Fruit fly (Drosophila melanogaster) whole organism, embryonic: ENCODE results near the gene mnd.

ENCODE experiments used
- Bgb ChIP-seq: fragments of 200-800 bp; sonication (Bioruptor generic); IDR thresholded peaks from 2 replicates; pipeline ENCODE4 v1.3.6; 2022; ENCODE audit warnings: missing biosample characterization, missing genetic modification characterization; ENCODE audit not compliant: partially characterized antibody
- C15 ChIP-seq: fragments of 200-800 bp; sonication (Bioruptor generic); IDR thresholded peaks from 3 replicates; pipeline ENCODE4 v1.3.6; 2022; ENCODE audit warnings: missing biosample characterization, missing genetic modification characterization
- CG10274 ChIP-seq: fragments of 200-800 bp; sonication (Bioruptor generic); optimal IDR thresholded peaks from 3 replicates; lab custom pipeline; 2017; ENCODE audit warnings: missing biosample characterization, mild to moderate bottlenecking, missing genetic modification characterization
- CG11696 ChIP-seq: fragments of 200-800 bp; sonication (Bioruptor generic); IDR thresholded peaks from 2 replicates; pipeline ENCODE4 v1.3.6; 2022; ENCODE audit warnings: missing biosample characterization, missing genetic modification characterization
- CG12299 ChIP-seq: fragments of 200-800 bp; sonication (Bioruptor generic); optimal IDR thresholded peaks from 2 replicates; lab custom pipeline; 2018; ENCODE audit warnings: missing biosample characterization, mild to moderate bottlenecking, missing genetic modification characterization
- CG1233 ChIP-seq: fragments of 200-800 bp; sonication (Bioruptor generic); optimal IDR thresholded peaks from 4 replicates; lab custom pipeline; 2018; ENCODE audit warnings: missing biosample characterization, mild to moderate bottlenecking, missing genetic modification characterization
- CG14667 ChIP-seq: fragments of 200-800 bp; sonication (Bioruptor generic); IDR thresholded peaks from 2 replicates; pipeline ENCODE4 v1.3.6; 2022; ENCODE audit warnings: missing biosample characterization, missing genetic modification characterization
- CG17802 ChIP-seq: fragments of 200-800 bp; sonication (Bioruptor generic); optimal IDR thresholded peaks from 2 replicates; lab custom pipeline; 2018; ENCODE audit warnings: missing biosample characterization, mild to moderate bottlenecking, missing genetic modification characterization, moderate library complexity
- CG3407 ChIP-seq: fragments of 200-800 bp; sonication (Bioruptor generic); optimal IDR thresholded peaks from 2 replicates; lab custom pipeline; 2018; ENCODE audit warnings: missing biosample characterization, mild to moderate bottlenecking, missing genetic modification characterization
- CG3995 ChIP-seq: fragments of 200-800 bp; sonication (Bioruptor generic); optimal IDR thresholded peaks from 3 replicates; lab custom pipeline; 2016; ENCODE audit warnings: missing biosample characterization, missing genetic modification characterization
- CG42726 ChIP-seq: fragments of 200-800 bp; sonication (Bioruptor generic); IDR thresholded peaks from 2 replicates; pipeline ENCODE4 v1.3.6; 2022; ENCODE audit warnings: missing biosample characterization, missing genetic modification characterization; ENCODE audit not compliant: partially characterized antibody
- CG6254 ChIP-seq: fragments of 200-800 bp; sonication (Bioruptor generic); optimal IDR thresholded peaks from 3 replicates; lab custom pipeline; 2017; ENCODE audit warnings: mild to moderate bottlenecking, missing biosample characterization, missing genetic modification reagents, missing genetic modification characterization
- CG6765 ChIP-seq: fragments of 200-800 bp; sonication (Bioruptor generic); optimal IDR thresholded peaks from 3 replicates; lab custom pipeline; 2017; ENCODE audit warnings: missing biosample characterization, mild to moderate bottlenecking, missing genetic modification characterization
- CG6791 ChIP-seq: fragments of 200-800 bp; sonication (Bioruptor generic); IDR thresholded peaks from 3 replicates; pipeline ENCODE4 v1.3.6; 2022; ENCODE audit warnings: missing biosample characterization, missing genetic modification characterization; ENCODE audit not compliant: partially characterized antibody
- CG7987 ChIP-seq: fragments of 200-800 bp; sonication (Bioruptor generic); optimal IDR thresholded peaks from 2 replicates; lab custom pipeline; 2018; ENCODE audit warnings: missing biosample characterization, mild to moderate bottlenecking, missing genetic modification characterization, moderate library complexity
- CG9797 ChIP-seq: fragments of 200-800 bp; sonication (Bioruptor generic); optimal IDR thresholded peaks from 3 replicates; lab custom pipeline; 2018; ENCODE audit warnings: missing biosample characterization, mild to moderate bottlenecking, missing genetic modification characterization
- CoRest ChIP-seq: fragments of 200-800 bp; sonication (Bioruptor generic); optimal IDR thresholded peaks from 3 replicates; lab custom pipeline; 2018; ENCODE audit warnings: missing biosample characterization, mild to moderate bottlenecking, missing genetic modification characterization, moderate library complexity
- Dip3 ChIP-seq: fragments of 200-800 bp; sonication (Bioruptor generic); optimal IDR thresholded peaks from 3 replicates; lab custom pipeline; 2016; ENCODE audit warnings: missing biosample characterization, missing genetic modification characterization
- Dll ChIP-seq: fragments of 200-800 bp; sonication (Bioruptor generic); IDR thresholded peaks from 4 replicates; pipeline ENCODE4 v1.3.6; 2022; ENCODE audit warnings: missing biosample characterization, missing genetic modification characterization; ENCODE audit not compliant: partially characterized antibody
- Doc3 ChIP-seq: fragments of 200-800 bp; sonication (Bioruptor generic); IDR thresholded peaks from 3 replicates; pipeline ENCODE4 v1.3.6; 2022; ENCODE audit warnings: missing biosample characterization, missing genetic modification characterization; ENCODE audit not compliant: partially characterized antibody
- Dp ChIP-seq: fragments of 200-800 bp; sonication (Bioruptor generic); optimal IDR thresholded peaks from 2 replicates; lab custom pipeline; 2018; ENCODE audit warnings: missing biosample characterization, mild to moderate bottlenecking, missing genetic modification characterization, moderate library complexity
- Dref ChIP-seq: fragments of 200-800 bp; sonication (Bioruptor generic); IDR thresholded peaks from 2 replicates; pipeline ENCODE4 v1.3.6; 2022; ENCODE audit warnings: missing biosample characterization, missing genetic modification characterization
- ERR ChIP-seq: fragments of 200-800 bp; sonication (Bioruptor generic); optimal IDR thresholded peaks from 2 replicates; lab custom pipeline; 2016; ENCODE audit warnings: missing biosample characterization, missing genetic modification characterization
- Elba2 ChIP-seq: fragments of 200-800 bp; sonication (Bioruptor generic); optimal IDR thresholded peaks from 3 replicates; lab custom pipeline; 2016; ENCODE audit warnings: missing biosample characterization, missing genetic modification characterization
- Gsc ChIP-seq: fragments of 200-800 bp; sonication (Bioruptor generic); IDR thresholded peaks from 2 replicates; pipeline ENCODE4 v1.3.6; 2022; ENCODE audit warnings: missing biosample characterization, missing genetic modification characterization
- HLH4C ChIP-seq: fragments of 200-800 bp; sonication (Bioruptor generic); IDR thresholded peaks from 3 replicates; pipeline ENCODE4 v1.3.6; 2022; ENCODE audit warnings: missing biosample characterization, missing genetic modification characterization; ENCODE audit not compliant: partially characterized antibody
- Hey ChIP-seq: fragments of 200-800 bp; sonication (Bioruptor generic); optimal IDR thresholded peaks from 3 replicates; lab custom pipeline; 2018; ENCODE audit warnings: missing biosample characterization, mild to moderate bottlenecking, missing genetic modification characterization
- Nf-YB ChIP-seq: fragments of 200-800 bp; sonication (Bioruptor generic); optimal IDR thresholded peaks from 3 replicates; lab custom pipeline; 2019; ENCODE audit warnings: missing biosample characterization, mild to moderate bottlenecking, missing genetic modification characterization, moderate library complexity
- Oaz ChIP-seq: fragments of 200-800 bp; sonication (Bioruptor generic); IDR thresholded peaks from 2 replicates; pipeline ENCODE4 v1.3.6; 2022; ENCODE audit warnings: missing biosample characterization, missing genetic modification characterization
- Poxn ChIP-seq: fragments of 200-800 bp; sonication (Bioruptor generic); IDR thresholded peaks from 2 replicates; pipeline ENCODE4 v1.3.6; 2022; ENCODE audit warnings: missing biosample characterization, missing genetic modification characterization
- Tbp ChIP-seq: fragments of >200 bp; optimal IDR thresholded peaks from 2 replicates; lab custom pipeline; 2018; ENCODE audit warnings: missing biosample characterization, missing genetic modification characterization
- abd-A ChIP-seq: fragments of 200-800 bp; sonication (Bioruptor generic); optimal IDR thresholded peaks from 3 replicates; lab custom pipeline; 2019; ENCODE audit warnings: missing biosample characterization, mild to moderate bottlenecking, missing genetic modification characterization, moderate library complexity
- amos ChIP-seq: fragments of 200-800 bp; sonication (Bioruptor generic); IDR thresholded peaks from 2 replicates; pipeline ENCODE4 v1.3.6; 2022; ENCODE audit warnings: missing biosample characterization, missing genetic modification characterization; ENCODE audit not compliant: partially characterized antibody
- ase ChIP-seq: fragments of 200-800 bp; sonication (Bioruptor generic); IDR thresholded peaks from 3 replicates; pipeline ENCODE4 v1.3.6; 2022; ENCODE audit warnings: missing biosample characterization, missing genetic modification characterization
- cato ChIP-seq: fragments of 200-800 bp; sonication (Bioruptor generic); optimal IDR thresholded peaks from 2 replicates; lab custom pipeline; 2016; ENCODE audit warnings: missing biosample characterization, missing genetic modification characterization, borderline replicate concordance
- chm ChIP-seq: fragments of 200-800 bp; sonication (Bioruptor generic); IDR thresholded peaks from 2 replicates; pipeline ENCODE4 v1.3.6; 2022; ENCODE audit warnings: missing biosample characterization, missing genetic modification characterization
- en ChIP-seq: fragments of 200-800 bp; sonication (Bioruptor generic); optimal IDR thresholded peaks from 2 replicates; lab custom pipeline; 2016; ENCODE audit warnings: missing biosample characterization, missing genetic modification characterization
- ewg ChIP-seq: fragments of 200-800 bp; sonication (Bioruptor generic); optimal IDR thresholded peaks from 3 replicates; lab custom pipeline; 2017; ENCODE audit warnings: mild to moderate bottlenecking, missing biosample characterization, missing genetic modification reagents, missing genetic modification characterization
- eyg ChIP-seq: fragments of 200-800 bp; sonication (Bioruptor generic); optimal IDR thresholded peaks from 3 replicates; lab custom pipeline; 2016; ENCODE audit warnings: missing biosample characterization, missing genetic modification characterization
- fd102C ChIP-seq: fragments of 200-800 bp; sonication (Bioruptor generic); optimal IDR thresholded peaks from 2 replicates; lab custom pipeline; 2018; ENCODE audit warnings: missing biosample characterization, mild to moderate bottlenecking, missing genetic modification characterization, moderate library complexity
- fd64A ChIP-seq: fragments of 200-800 bp; sonication (Bioruptor generic); optimal IDR thresholded peaks from 3 replicates; lab custom pipeline; 2018; ENCODE audit warnings: missing biosample characterization, mild to moderate bottlenecking, missing genetic modification characterization
- gt ChIP-seq: fragments of 200-800 bp; sonication (Bioruptor generic); IDR thresholded peaks from 2 replicates; pipeline ENCODE4 v1.3.6; 2022; ENCODE audit warnings: missing biosample characterization, missing genetic modification characterization
- hb ChIP-seq: fragments of 200-800 bp; sonication (Bioruptor generic); IDR thresholded peaks from 3 replicates; pipeline ENCODE4 v1.3.6; 2022; ENCODE audit warnings: missing biosample characterization, missing genetic modification characterization; ENCODE audit not compliant: partially characterized antibody
- lab ChIP-seq: fragments of 200-800 bp; sonication (Bioruptor generic); optimal IDR thresholded peaks from 3 replicates; lab custom pipeline; 2017; ENCODE audit warnings: missing biosample characterization, missing genetic modification characterization, mild to moderate bottlenecking, moderate library complexity, missing genetic modification reagents
- lov ChIP-seq, 2 experiments: fragments of 200-800 bp in 1 of 2; fragments of >200 bp in 1 of 2; sonication (Bioruptor generic) in 1 of 2; IDR thresholded peaks in 1 of 2; optimal IDR thresholded peaks in 1 of 2; 2 replicates in 1 of 2; 3 replicates in 1 of 2; pipeline versions ENCODE4 v1.3.6 to Lab custom; 2017 to 2022; ENCODE audit warnings: missing biosample characterization in 1 of 2, missing genetic modification characterization in 1 of 2
- mld ChIP-seq: fragments of 200-800 bp; sonication (Bioruptor generic); IDR thresholded peaks from 3 replicates; pipeline ENCODE4 v1.3.6; 2022; ENCODE audit warnings: missing biosample characterization, missing genetic modification characterization; ENCODE audit not compliant: partially characterized antibody
- nmo ChIP-seq: fragments of 200-800 bp; sonication (Bioruptor generic); optimal IDR thresholded peaks from 2 replicates; lab custom pipeline; 2018; ENCODE audit warnings: missing biosample characterization, mild to moderate bottlenecking, missing genetic modification characterization, moderate library complexity
- phol ChIP-seq: fragments of 200-800 bp; sonication (Bioruptor generic); optimal IDR thresholded peaks from 3 replicates; lab custom pipeline; 2018; ENCODE audit warnings: missing biosample characterization, mild to moderate bottlenecking, missing genetic modification characterization, moderate library complexity
- slp2 ChIP-seq: fragments of 200-800 bp; sonication (Bioruptor generic); optimal IDR thresholded peaks from 2 replicates; lab custom pipeline; 2016; ENCODE audit warnings: missing biosample characterization, missing genetic modification characterization
- stc ChIP-seq: fragments of 200-800 bp; sonication (Bioruptor generic); IDR thresholded peaks from 2 replicates; pipeline ENCODE4 v1.3.6; 2022; ENCODE audit warnings: missing biosample characterization, missing genetic modification characterization

mnd gene

DNA sequence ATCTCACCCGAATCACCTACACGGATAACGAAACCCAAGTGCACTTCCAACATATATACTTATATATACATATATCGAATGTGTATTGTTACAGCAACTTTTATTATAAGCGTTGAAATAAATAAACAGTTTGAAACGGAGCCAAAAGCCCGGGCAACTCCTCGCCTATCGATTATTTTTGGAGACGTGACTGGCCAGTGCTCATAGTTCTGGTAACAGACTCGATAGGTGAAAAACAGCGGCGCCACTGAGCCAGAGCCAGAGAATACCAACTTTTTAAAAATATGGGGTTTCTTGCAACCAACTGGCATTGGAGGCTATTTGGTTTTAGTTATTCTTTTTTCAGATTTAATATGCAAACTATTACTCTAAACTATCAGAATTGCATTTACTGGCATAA lies 42.1 kb upstream of the mnd start (continued):
- TF ChIP-seq Bgb: no peak; the same call in 1 of the 2 replicates
- no peak for TF ChIP-seq hb (GFP tag; lab: Robert Waterston, UW)
- 0 out of 2 replicates have a peak, but pooled peaks have one; percentile 63 for TF ChIP-seq chm (GFP tag; lab: Robert Waterston, UW)
- no peak for TF ChIP-seq CG14667 (GFP tag; lab: Robert Waterston, UW)
- peak; percentile 30 for TF ChIP-seq phol (tag; lab: Kevin White, UChicago)
- no peak for TF ChIP-seq Hey (tag; lab: Kevin White, UChicago)
- no peak for TF ChIP-seq C15 (GFP tag; lab: Robert Waterston, UW)
- TF ChIP-seq ase (GFP tag; lab: Robert Waterston, UW): no peak
- TF ChIP-seq CG12299 (tag; lab: Kevin White, UChicago): no peak
- no peak for TF ChIP-seq stc (GFP tag; lab: Robert Waterston, UW)
- no peak for TF ChIP-seq abd-A
- TF ChIP-seq lab: no peak
- peak; percentile 24 for TF ChIP-seq CoRest
- TF ChIP-seq CG42726 (GFP tag; lab: Robert Waterston, UW): no peak
- no peak for TF ChIP-seq ewg (GFP tag; lab: Kevin White, UChicago)
- no peak for TF ChIP-seq CG1233 (GFP tag; lab: Kevin White, UChicago)
- TF ChIP-seq Dll (GFP tag; lab: Robert Waterston, UW): peak; percentile 70
- no peak for TF ChIP-seq CG6765
- TF ChIP-seq gt: no peak
- TF ChIP-seq Elba2 (GFP tag; lab: Kevin White, UChicago): no peak
- TF ChIP-seq fd102C (GFP tag; lab: Kevin White, UChicago): no peak
- no peak for TF ChIP-seq Gsc (GFP tag; lab: Robert Waterston, UW)
- peak; percentile 93 for TF ChIP-seq Dref
- TF ChIP-seq Nf-YB (GFP tag; lab: Kevin White, UChicago): no peak
- TF ChIP-seq CG6791 (GFP tag; lab: Robert Waterston, UW): peak; percentile 80
- TF ChIP-seq CG3995: peak; percentile 88
- no peak for TF ChIP-seq CG17802 (tag; lab: Kevin White, UChicago)
- TF ChIP-seq nmo: peak; percentile 26
- no peak for TF ChIP-seq cato (GFP tag; lab: Kevin White, UChicago)
- no peak for TF ChIP-seq Poxn (GFP tag; lab: Robert Waterston, UW)
- no peak for TF ChIP-seq slp2 (GFP tag; lab: Kevin White, UChicago)
- TF ChIP-seq CG11696 (GFP tag; lab: Robert Waterston, UW): no peak
- TF ChIP-seq lov (optimal IDR thresholded peaks at IDR 0.05; lab: Kevin White, UChicago): no peak
- peak; percentile 70; the same call in 2 of the 3 replicates for TF ChIP-seq lov (GFP tag; IDR thresholded peaks at IDR 0.05; lab: Robert Waterston, UW)
- peak; percentile 45; the same call in 2 of the 3 replicates for TF ChIP-seq Doc3 (GFP tag; lab: Robert Waterston, UW)
- peak; percentile 73 for TF ChIP-seq HLH4C (GFP tag; lab: Robert Waterston, UW)
- no peak for TF ChIP-seq eyg (GFP tag; lab: Kevin White, UChicago)
- no peak for TF ChIP-seq CG7987 (GFP tag; lab: Kevin White, UChicago)
- TF ChIP-seq fd64A (GFP tag; lab: Kevin White, UChicago): no peak
- TF ChIP-seq Oaz (GFP tag; lab: Robert Waterston, UW): no peak
- TF ChIP-seq CG9797 (GFP tag; lab: Kevin White, UChicago): no peak
- TF ChIP-seq Dip3: no peak
- no peak for TF ChIP-seq mld
- TF ChIP-seq amos (GFP tag; lab: Robert Waterston, UW): peak; percentile 73
- TF ChIP-seq Tbp: no peak
- no peak for TF ChIP-seq en
- no peak for TF ChIP-seq ERR (GFP tag; lab: Kevin White, UChicago)
- peak; percentile 97 for TF ChIP-seq Dp (GFP tag; lab: Kevin White, UChicago)
- no peak for TF ChIP-seq CG10274 (GFP tag; lab: Kevin White, UChicago)
- TF ChIP-seq CG3407 (GFP tag; lab: Kevin White, UChicago): no peak
- TF ChIP-seq CG6254: no peak
